Fruit fly (Drosophila melanogaster) Kc167 (cell line): ENCODE results near the gene Muc18B.

Experiments
- Myc ChIP-seq: fragments of >200 bp; optimal IDR thresholded peaks from 2 replicates; lab custom pipeline; 2017; ENCODE audit warnings: missing external identifiers
- Sin3A ChIP-seq: fragments of >200 bp; optimal IDR thresholded peaks from 2 replicates; lab custom pipeline; 2018; ENCODE audit warnings: missing external identifiers
- h ChIP-seq: fragments of >200 bp; optimal IDR thresholded peaks from 3 replicates; lab custom pipeline; 2018; ENCODE audit warnings: missing external identifiers
- insv ChIP-seq: fragments of >200 bp; optimal IDR thresholded peaks from 3 replicates; lab custom pipeline; 2018; ENCODE audit warnings: missing external identifiers
- psq ChIP-seq: fragments of >200 bp; optimal IDR thresholded peaks from 2 replicates; lab custom pipeline; 2017; ENCODE audit warnings: missing external identifiers
- ttk ChIP-seq: sonication (Bioruptor generic); optimal IDR thresholded peaks from 2 replicates; lab custom pipeline; 2017; ENCODE audit warnings: missing external identifiers

The Muc18B gene

DNA sequence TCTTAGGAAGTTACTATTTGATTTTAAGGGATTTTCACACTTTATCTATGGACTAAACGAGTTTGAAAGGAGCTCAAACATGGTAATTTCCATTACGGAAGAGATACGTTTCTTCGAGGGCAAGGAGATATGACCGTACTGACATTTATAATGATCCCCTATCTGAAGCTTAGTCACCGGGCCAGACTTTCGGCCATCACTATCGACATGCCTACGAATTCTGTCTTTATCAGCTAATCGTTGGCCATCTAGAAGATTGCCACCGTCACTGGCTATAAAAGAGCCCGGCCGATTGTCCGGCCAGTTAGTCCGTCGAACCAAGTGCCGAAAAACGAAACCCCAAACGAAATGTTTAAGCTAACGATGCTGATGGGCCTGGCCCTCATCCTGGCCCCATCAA is at the start of gene Muc18B:
Gene Muc18B, plus strand, starts transcription at position 301 of the 400 bp plus-strand sequence.
- TF ChIP-seq Sin3A (lab: Kevin White, UChicago) (no peak), ttk (lab: Kevin White, UChicago) (no peak), h (lab: Kevin White, UChicago) (no peak), Myc (no peak), insv (no peak), psq (lab: Kevin White, UChicago) (no peak)

DNA sequence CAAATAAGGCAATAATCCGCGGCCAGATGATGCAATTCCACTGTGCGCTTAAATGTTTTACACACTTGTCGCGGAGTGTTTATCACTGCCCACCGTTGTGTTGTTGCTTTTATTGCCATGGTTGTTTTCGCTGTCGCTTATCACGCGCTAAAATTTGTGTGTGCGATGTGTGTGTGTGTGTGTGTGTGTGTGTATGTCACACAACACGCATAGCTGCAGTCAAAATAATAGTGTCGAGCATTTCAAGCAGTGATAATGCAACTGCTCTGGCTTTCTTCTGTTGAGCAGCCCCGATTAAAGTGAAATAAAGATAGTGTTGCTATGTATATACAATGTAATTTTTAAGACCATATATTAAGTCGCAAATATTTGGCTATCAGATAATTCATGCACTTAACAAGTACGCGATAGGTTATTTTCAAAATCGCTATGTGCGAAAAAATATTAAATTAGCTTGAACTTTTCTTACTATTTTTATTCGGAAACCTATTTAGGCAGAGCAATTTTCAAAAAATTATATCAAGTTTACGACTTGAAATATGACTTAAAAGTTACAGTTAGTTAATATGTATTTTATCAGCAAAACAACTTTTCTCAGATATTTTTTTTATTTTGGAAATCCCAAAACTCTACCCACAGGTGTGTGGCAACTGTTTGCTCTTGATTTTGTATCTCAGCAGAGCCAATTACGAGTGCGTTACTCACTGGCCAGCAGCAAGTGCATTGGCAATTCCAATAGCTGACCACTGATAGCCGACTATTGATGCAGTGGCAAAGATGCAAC is 49.0 kb upstream of the Muc18B start:
- TF ChIP-seq Sin3A (lab: Kevin White, UChicago) (no peak), psq (lab: Kevin White, UChicago) (no peak), Myc (no peak), h (lab: Kevin White, UChicago) (no peak), insv (no peak), ttk (lab: Kevin White, UChicago) (no peak)

DNA sequence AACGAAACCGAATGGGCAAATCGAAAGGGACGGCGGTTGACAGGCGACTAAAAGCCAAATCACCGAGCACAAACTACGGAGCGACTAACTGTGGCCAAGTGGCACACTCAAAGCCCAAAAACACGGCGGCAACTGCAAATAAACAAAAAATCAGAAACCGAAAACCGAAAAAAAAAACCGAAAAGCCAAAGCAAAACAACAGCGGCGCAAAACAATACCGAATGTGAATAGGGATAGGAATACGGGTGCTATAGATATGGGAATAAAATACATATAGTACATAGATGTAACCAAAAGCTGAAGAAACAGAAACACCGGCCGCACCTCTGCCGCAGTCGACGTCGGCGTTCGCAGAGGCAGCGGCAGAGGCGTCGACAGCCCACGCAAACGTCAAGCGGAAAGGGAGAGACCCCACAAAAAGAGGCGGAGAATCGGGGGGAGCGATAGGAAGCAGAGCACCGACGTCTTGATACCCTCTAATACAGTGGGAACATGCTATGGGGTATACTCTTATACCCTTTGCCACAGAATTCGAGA is 48.2 kb upstream of the Muc18B start, which contains the start of gene RhoGAP18B:
Gene RhoGAP18B, minus strand, starts transcription at position 51 of the 537 bp plus-strand sequence.
- TF ChIP-seq insv (no peak), Sin3A (lab: Kevin White, UChicago) (no peak)

DNA sequence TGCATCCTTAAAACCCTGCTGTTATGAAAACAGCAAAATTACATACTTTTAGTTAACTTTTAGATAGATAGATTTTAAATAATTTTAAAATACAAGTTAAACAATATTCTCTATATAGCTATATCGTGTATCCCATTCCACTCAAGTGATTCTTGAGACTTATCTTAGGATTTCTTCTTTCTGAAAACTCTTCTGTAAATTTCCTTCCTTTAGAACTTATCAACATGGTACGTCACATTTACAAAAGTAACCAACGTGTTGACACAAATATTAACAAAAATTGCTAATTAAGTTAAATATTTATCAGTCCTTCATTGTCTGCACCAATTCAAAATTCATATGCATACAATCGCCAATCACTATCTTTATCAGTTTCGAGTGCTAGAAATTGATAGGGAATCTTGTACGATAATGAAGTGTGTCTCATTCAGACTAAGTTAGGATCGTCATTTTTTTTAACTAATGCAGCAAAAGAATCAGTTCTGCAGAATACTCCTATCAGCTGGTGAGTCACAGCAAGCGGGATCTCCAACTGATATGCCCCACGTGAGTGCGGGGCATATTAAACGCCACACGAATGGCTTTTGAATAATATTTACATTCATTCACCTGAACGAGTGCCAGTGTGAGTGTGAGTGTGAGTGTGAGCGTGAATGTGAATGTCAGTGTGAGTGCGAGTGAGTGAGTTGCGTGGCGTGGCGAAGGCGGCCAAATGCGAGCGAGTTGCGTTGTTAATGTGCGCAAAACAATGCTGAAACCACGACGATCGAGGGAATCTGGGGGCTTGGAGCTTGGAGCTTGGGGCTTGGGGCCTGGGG is 47.5 kb upstream of the Muc18B start:
- no peak for TF ChIP-seq insv
- TF ChIP-seq ttk (lab: Kevin White, UChicago), result no peak
- TF ChIP-seq Myc, result no peak

DNA sequence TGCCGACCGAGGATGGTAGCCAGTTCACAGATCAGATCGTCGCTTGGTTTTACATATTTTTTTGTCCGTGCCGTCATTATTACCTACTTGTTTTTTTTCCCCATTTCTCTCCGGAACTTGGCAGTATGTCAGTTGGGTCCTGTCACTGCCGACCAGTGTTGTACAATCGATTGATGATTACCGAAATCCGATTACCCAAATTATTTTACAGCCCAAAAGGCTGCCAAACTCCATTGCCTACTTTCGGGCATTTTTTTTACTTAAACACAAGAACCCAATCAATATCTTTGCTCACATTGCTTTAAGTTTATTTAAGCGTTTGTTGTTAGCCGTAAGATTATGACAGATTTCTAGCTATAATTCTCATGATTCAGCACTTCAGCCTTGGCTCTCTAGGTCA is 44.5 kb upstream of the Muc18B start, which contains the start of gene Inx5:
Gene Inx5, minus strand, starts transcription at position 93 of the 400 bp plus-strand sequence.
- TF ChIP-seq Myc (no peak), Sin3A (lab: Kevin White, UChicago) (no peak), ttk (lab: Kevin White, UChicago) (no peak), psq (lab: Kevin White, UChicago) (no peak), insv (no peak), h (lab: Kevin White, UChicago) (no peak)

DNA sequence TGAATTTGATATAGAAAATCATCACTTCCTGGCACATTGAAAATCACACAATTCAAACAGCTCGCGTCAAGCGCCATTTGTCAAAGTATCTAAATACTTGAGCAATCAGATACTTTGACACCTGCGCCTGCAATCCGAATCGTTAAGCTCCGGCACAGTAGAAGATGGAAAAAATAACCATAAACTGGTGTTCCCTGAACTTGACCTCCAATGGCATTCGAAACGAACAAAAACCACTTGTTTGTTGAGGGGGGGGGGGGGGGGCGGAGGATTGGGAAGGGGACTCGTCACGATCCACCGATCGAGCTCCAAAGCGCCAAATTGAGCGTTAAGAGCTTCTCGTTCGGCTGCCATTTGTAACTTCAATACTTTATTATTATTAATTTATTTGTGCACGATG is 43.4 kb upstream of the Muc18B start:
- TF ChIP-seq Sin3A (lab: Kevin White, UChicago) (no peak), Myc (no peak), psq (lab: Kevin White, UChicago) (no peak)

DNA sequence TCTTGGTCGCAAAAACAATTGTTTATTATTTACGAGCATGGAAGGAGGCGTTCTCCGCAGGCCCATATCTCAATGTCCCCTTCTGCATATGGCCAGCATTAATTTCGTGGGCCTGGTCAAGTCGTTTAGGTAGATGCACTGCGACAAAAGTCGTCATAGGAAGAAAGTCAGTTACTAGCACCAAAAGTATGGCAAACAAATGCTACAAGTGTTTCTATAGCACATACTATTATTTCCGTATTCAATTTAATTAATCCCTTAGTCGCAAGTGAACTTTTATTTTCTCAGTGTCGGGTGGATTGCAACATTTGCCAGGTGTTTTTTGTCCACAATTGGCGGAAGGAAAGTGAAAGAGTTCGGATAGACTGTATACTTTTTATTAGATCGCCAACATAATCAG is 42.4 kb upstream of the Muc18B start:
- TF ChIP-seq ttk (lab: Kevin White, UChicago) (no peak), Sin3A (lab: Kevin White, UChicago) (no peak), Myc (no peak)

DNA sequence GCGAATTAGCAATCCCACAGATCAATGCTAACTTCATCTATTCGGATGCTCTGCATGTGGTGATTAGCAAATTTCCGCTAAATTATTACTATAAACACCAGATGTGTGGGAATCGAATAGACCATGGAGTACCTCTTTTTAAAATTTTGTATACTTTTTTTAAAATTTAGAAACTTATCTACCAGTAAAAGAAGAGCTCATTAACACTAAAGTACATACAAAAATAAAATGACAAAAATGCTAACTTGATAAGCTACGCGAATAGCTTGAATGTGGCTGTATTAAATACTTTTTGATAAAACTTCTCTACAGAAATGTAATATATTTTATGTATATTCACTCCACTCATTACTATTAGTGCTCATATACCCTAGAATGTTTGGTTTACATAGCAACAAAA is 41.2 kb upstream of the Muc18B start:
- no peak for TF ChIP-seq insv
- no peak for TF ChIP-seq h (lab: Kevin White, UChicago)
- TF ChIP-seq ttk (lab: Kevin White, UChicago), result no peak
- TF ChIP-seq Myc, result no peak
- TF ChIP-seq psq (lab: Kevin White, UChicago), result no peak
- TF ChIP-seq Sin3A (lab: Kevin White, UChicago), result no peak

DNA sequence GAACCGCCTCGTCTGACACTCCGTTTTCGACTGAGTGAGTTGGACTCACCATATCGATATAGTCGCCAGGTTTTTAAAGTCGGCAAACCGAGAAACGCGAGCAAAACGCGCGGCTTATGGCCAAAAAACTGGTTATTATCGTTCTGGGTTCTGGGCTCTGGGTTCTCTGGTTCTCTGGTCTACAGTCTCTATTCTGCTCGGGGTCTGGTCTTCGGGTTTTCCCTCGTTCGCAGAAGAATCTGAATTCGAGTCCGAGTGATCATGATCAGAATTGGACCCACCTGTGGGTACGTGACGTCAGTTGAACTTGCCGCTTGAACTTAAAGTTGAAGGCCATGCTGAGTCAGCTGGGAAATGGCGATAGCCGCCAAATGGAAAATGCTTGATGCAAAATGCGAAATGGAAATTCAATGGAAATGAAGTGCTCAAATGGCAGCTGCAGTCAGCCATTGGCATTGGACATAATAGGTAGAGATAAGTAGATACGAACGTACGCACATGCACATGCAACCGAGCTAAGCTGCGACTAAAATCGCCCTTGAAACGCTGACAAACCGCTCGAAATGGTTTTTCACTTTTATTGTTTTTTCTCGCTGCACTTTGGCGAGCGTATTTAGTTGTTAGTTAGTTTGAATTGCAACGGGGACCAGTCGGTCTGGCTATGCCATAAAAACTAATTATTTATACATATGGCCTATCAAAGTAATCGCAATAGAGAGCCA is 40.3 kb upstream of the Muc18B start, which contains the start of gene CG33939:
Gene CG33939, minus strand, starts transcription at position 51 of the 722 bp plus-strand sequence.
- TF ChIP-seq insv (no peak), Myc (no peak), psq (lab: Kevin White, UChicago) (no peak), ttk (lab: Kevin White, UChicago) (no peak), Sin3A (lab: Kevin White, UChicago) (no peak), h (lab: Kevin White, UChicago) (no peak)

DNA sequence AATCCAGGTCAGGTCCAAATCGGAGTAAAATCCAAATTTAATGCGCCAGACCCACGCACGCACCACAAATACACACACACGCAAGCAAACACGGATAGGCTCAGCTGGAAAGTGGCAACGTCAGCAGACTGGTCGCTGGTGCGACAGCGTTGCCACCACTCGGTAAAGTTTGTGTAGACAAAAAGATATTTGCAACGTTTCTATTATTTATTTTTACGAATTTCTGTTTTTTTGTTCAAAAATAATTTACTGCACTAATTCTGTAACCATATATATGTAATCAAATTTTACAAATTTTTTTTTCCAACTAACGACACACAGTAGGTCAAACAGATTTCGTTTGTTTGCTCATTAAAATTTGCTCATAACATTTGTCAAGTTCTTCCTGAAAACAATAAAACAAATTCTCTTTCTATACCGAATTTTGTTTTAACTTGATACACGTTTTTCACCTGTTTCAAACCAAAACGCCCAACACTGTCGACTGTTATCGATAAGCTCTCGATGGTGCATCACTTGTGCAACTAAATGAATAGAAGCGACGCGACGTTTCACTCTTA is 35.5 kb upstream of the Muc18B start, which contains the start of the genes CG7556 and CG7453:
Gene CG7556, minus strand, starts transcription at position 135 of the 560 bp plus-strand sequence.
Gene CG7453, plus strand, starts transcription at position 478 of the 560 bp plus-strand sequence.
- no peak for TF ChIP-seq ttk (lab: Kevin White, UChicago)
- TF ChIP-seq Myc, result no peak
- no peak for TF ChIP-seq Sin3A (lab: Kevin White, UChicago)
- no peak for TF ChIP-seq psq (lab: Kevin White, UChicago)
- TF ChIP-seq insv, result no peak
- TF ChIP-seq h (lab: Kevin White, UChicago), result no peak

DNA sequence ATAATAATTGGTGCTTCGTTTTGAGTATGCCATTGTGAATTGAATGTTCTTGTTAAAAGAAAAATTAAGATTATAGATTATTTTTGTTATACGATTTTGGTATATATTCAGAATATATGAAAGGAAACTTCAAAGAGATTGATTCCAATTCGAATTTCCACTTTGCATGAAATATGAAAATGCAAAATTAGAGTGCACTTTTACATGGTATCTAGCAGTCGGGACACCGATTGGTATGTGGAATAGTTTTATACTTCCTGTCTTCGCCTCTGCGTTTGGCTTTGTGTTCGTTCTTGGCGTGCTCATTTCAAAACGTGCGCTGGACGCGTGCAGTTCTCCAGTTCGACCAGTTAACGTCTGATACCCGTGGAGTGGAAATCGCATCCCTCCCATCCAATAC is 32.2 kb upstream of the Muc18B start, which contains the start of gene CG33253:
Gene CG33253, plus strand, starts transcription at position 301 of the 400 bp plus-strand sequence.
- TF ChIP-seq ttk (lab: Kevin White, UChicago), result no peak
- no peak for TF ChIP-seq Myc
- TF ChIP-seq h (lab: Kevin White, UChicago), result no peak
- TF ChIP-seq insv, result no peak
- TF ChIP-seq psq (lab: Kevin White, UChicago), result no peak
